Fruit fly (Drosophila melanogaster) whole organism, embryonic: ENCODE results near the gene TTLL1A.

Experiments
- CG2199 ChIP-seq: fragments of 200-800 bp; sonication (Bioruptor generic); IDR thresholded peaks from 3 replicates; pipeline ENCODE4 v1.3.6; 2022; ENCODE audit warnings: missing biosample characterization, missing genetic modification characterization
- CG4360 ChIP-seq: fragments of 200-800 bp; sonication (Bioruptor generic); IDR thresholded peaks from 2 replicates; pipeline ENCODE4 v1.3.6; 2022; ENCODE audit warnings: missing biosample characterization, missing genetic modification characterization
- CG9932 ChIP-seq: fragments of 200-800 bp; sonication (Bioruptor generic); IDR thresholded peaks from 2 replicates; pipeline ENCODE4 v1.3.6; 2022; ENCODE audit warnings: missing biosample characterization, missing genetic modification characterization
- Nf-YC ChIP-seq: fragments of 200-800 bp; optimal IDR thresholded peaks from 3 replicates; lab custom pipeline; 2019; ENCODE audit warnings: missing biosample characterization, mild to moderate bottlenecking, missing genetic modification characterization, moderate library complexity
- dan ChIP-seq: fragments of 200-800 bp; sonication (Bioruptor generic); IDR thresholded peaks from 2 replicates; pipeline ENCODE4 v1.3.6; 2022; ENCODE audit warnings: missing biosample characterization, missing genetic modification characterization
- lilli ChIP-seq: fragments of 200-800 bp; sonication (Bioruptor generic); optimal IDR thresholded peaks from 3 replicates; lab custom pipeline; 2016; ENCODE audit warnings: missing biosample characterization, missing genetic modification characterization
- slou ChIP-seq: fragments of 200-800 bp; sonication (Bioruptor generic); optimal IDR thresholded peaks from 3 replicates; lab custom pipeline; 2016; ENCODE audit warnings: missing biosample characterization, missing genetic modification characterization
- trem ChIP-seq: fragments of 200-800 bp; optimal IDR thresholded peaks from 3 replicates; lab custom pipeline; 2019; ENCODE audit warnings: missing biosample characterization, mild to moderate bottlenecking, missing genetic modification characterization, moderate library complexity
- yki ChIP-seq: fragments of >200 bp; optimal IDR thresholded peaks from 3 replicates; lab custom pipeline; 2018

- no peak for TF ChIP-seq Nf-YC (tag; lab: Kevin White, UChicago)
- no peak for TF ChIP-seq CG2199
- TF ChIP-seq CG4360 = no peak
- no peak for TF ChIP-seq trem (tag; lab: Kevin White, UChicago)
- no peak for TF ChIP-seq slou
- no peak for TF ChIP-seq CG9932 (GFP tag; lab: Robert Waterston, UW)
- no peak for TF ChIP-seq lilli (GFP tag; lab: Kevin White, UChicago)
- TF ChIP-seq dan (GFP tag; lab: Robert Waterston, UW) = no peak
- no peak for TF ChIP-seq yki
These were observed 14.2 kb downstream of the TTLL1A start for dm6 chrX:17188167-17188566.
